Fruit fly (Drosophila melanogaster) whole organism, prepupa: ENCODE measurements around the gene CG14711.

Source experiments
- Blimp-1 ChIP-seq: fragments of 200-800 bp; sonication (Bioruptor generic); optimal IDR thresholded peaks from 3 replicates; lab custom pipeline; 2017; ENCODE audit warnings: missing biosample characterization, missing genetic modification characterization, mild to moderate bottlenecking, moderate library complexity, missing genetic modification reagents
- CG10669 ChIP-seq: fragments of 200-800 bp; sonication (Bioruptor generic); optimal IDR thresholded peaks from 3 replicates; lab custom pipeline; 2018; ENCODE audit warnings: missing biosample characterization, mild to moderate bottlenecking, missing genetic modification characterization, moderate library complexity
- CG11294 ChIP-seq: fragments of 200-800 bp; sonication (Bioruptor generic); IDR thresholded peaks from 2 replicates; pipeline ENCODE4 v1.3.6; 2022; ENCODE audit warnings: missing biosample characterization, missing genetic modification characterization
- CG11762 ChIP-seq: fragments of 200-800 bp; sonication (Bioruptor generic); optimal IDR thresholded peaks from 3 replicates; lab custom pipeline; 2016; ENCODE audit warnings: missing biosample characterization, missing genetic modification characterization; ENCODE audit not compliant: insufficient read depth
- CG11902 ChIP-seq: fragments of 200-800 bp; sonication (Bioruptor generic); optimal IDR thresholded peaks from 3 replicates; lab custom pipeline; 2016; ENCODE audit warnings: missing biosample characterization, missing genetic modification characterization
- CG15336 ChIP-seq: fragments of 200-800 bp; sonication (Bioruptor generic); IDR thresholded peaks from 2 replicates; pipeline ENCODE4 v1.3.6; 2022; ENCODE audit warnings: missing biosample characterization, missing genetic modification characterization
- CG1621 ChIP-seq: fragments of 200-800 bp; sonication (Bioruptor generic); optimal IDR thresholded peaks from 3 replicates; lab custom pipeline; 2018; ENCODE audit warnings: missing biosample characterization, mild to moderate bottlenecking, missing genetic modification characterization
- CG16779 ChIP-seq: fragments of 200-800 bp; sonication (Bioruptor generic); optimal IDR thresholded peaks from 3 replicates; lab custom pipeline; 2017; ENCODE audit warnings: missing biosample characterization, mild to moderate bottlenecking, missing genetic modification characterization
- CG3032 ChIP-seq: fragments of 200-800 bp; optimal IDR thresholded peaks from 2 replicates; lab custom pipeline; 2019; ENCODE audit warnings: missing biosample characterization, mild to moderate bottlenecking, missing genetic modification characterization, moderate library complexity
- CG31627 ChIP-seq: fragments of 200-800 bp; sonication (Bioruptor generic); optimal IDR thresholded peaks from 3 replicates; lab custom pipeline; 2016; ENCODE audit warnings: missing biosample characterization, missing genetic modification characterization
- CG32006 ChIP-seq: fragments of 200-800 bp; sonication (Bioruptor generic); optimal IDR thresholded peaks from 3 replicates; lab custom pipeline; 2017; ENCODE audit warnings: missing biosample characterization, mild to moderate bottlenecking, missing genetic modification characterization
- CG34406 ChIP-seq: fragments of 200-800 bp; sonication (Bioruptor generic); optimal IDR thresholded peaks from 3 replicates; lab custom pipeline; 2016; ENCODE audit warnings: missing biosample characterization, missing genetic modification characterization
- CG4318 ChIP-seq: fragments of 200-800 bp; sonication (Bioruptor generic); optimal IDR thresholded peaks from 3 replicates; lab custom pipeline; 2017; ENCODE audit warnings: missing biosample characterization, mild to moderate bottlenecking, missing genetic modification characterization
- CG6163 ChIP-seq: fragments of 200-800 bp; sonication (Bioruptor generic); IDR thresholded peaks from 3 replicates; pipeline ENCODE4 v1.3.6; 2022; ENCODE audit warnings: missing biosample characterization, missing genetic modification characterization
- CG6276 ChIP-seq: fragments of 200-800 bp; sonication (Bioruptor generic); optimal IDR thresholded peaks from 2 replicates; lab custom pipeline; 2017; ENCODE audit warnings: missing biosample characterization, mild to moderate bottlenecking, missing genetic modification characterization
- CG6792 ChIP-seq: fragments of 200-800 bp; sonication (Bioruptor generic); optimal IDR thresholded peaks from 3 replicates; lab custom pipeline; 2016; ENCODE audit warnings: missing biosample characterization, missing genetic modification characterization
- CG6808 ChIP-seq: fragments of 200-800 bp; sonication (Bioruptor generic); optimal IDR thresholded peaks from 3 replicates; lab custom pipeline; 2017; ENCODE audit warnings: missing biosample characterization, missing genetic modification characterization, mild to moderate bottlenecking, moderate library complexity, missing genetic modification reagents
- CG7368 ChIP-seq: fragments of 200-800 bp; sonication (Bioruptor generic); optimal IDR thresholded peaks from 3 replicates; lab custom pipeline; 2016; ENCODE audit warnings: missing biosample characterization, missing genetic modification characterization
- CG8319 ChIP-seq: fragments of 200-800 bp; sonication (Bioruptor generic); optimal IDR thresholded peaks from 3 replicates; lab custom pipeline; 2016; ENCODE audit warnings: missing biosample characterization, missing genetic modification characterization
- Eip75B ChIP-seq: fragments of 200-800 bp; sonication (Bioruptor generic); optimal IDR thresholded peaks from 3 replicates; lab custom pipeline; 2016; ENCODE audit warnings: missing biosample characterization, missing genetic modification characterization
- Eip78C ChIP-seq: fragments of 200-800 bp; sonication (Bioruptor generic); peaks from one replicate; lab custom pipeline; 2016; ENCODE audit warnings: missing biosample characterization, missing genetic modification characterization
- Eip93F ChIP-seq: fragments of 200-800 bp; sonication (Bioruptor generic); optimal IDR thresholded peaks from 2 replicates; lab custom pipeline; 2016; ENCODE audit warnings: missing biosample characterization, mild to moderate bottlenecking, missing genetic modification characterization
- Ets96B ChIP-seq: fragments of 200-800 bp; optimal IDR thresholded peaks from 2 replicates; lab custom pipeline; 2019; ENCODE audit warnings: missing biosample characterization, mild to moderate bottlenecking, missing genetic modification characterization, moderate library complexity
- Gug ChIP-seq: fragments of 200-800 bp; sonication (Bioruptor generic); IDR thresholded peaks from 2 replicates; pipeline ENCODE4 v1.3.6; 2022; ENCODE audit warnings: missing biosample characterization, missing genetic modification characterization
- Hr4 ChIP-seq: fragments of 200-800 bp; sonication (Bioruptor generic); optimal IDR thresholded peaks from 3 replicates; lab custom pipeline; 2016; ENCODE audit warnings: missing biosample characterization, missing genetic modification characterization
- Lpt ChIP-seq: fragments of 200-800 bp; sonication (Bioruptor generic); optimal IDR thresholded peaks from 3 replicates; lab custom pipeline; 2016; ENCODE audit warnings: missing biosample characterization, missing genetic modification characterization
- Sox14 ChIP-seq: fragments of 200-800 bp; sonication (Bioruptor generic); optimal IDR thresholded peaks from 3 replicates; lab custom pipeline; 2016; ENCODE audit warnings: missing biosample characterization, missing genetic modification characterization
- Sox15 ChIP-seq: fragments of 200-800 bp; sonication (Bioruptor generic); optimal IDR thresholded peaks from 3 replicates; lab custom pipeline; 2016; ENCODE audit warnings: missing biosample characterization, missing genetic modification characterization
- achi ChIP-seq: fragments of 200-800 bp; sonication (Bioruptor generic); optimal IDR thresholded peaks from 3 replicates; lab custom pipeline; 2016; ENCODE audit warnings: missing biosample characterization, missing genetic modification characterization
- acj6 ChIP-seq: fragments of 200-800 bp; sonication (Bioruptor generic); optimal IDR thresholded peaks from 3 replicates; lab custom pipeline; 2016; ENCODE audit warnings: missing biosample characterization, missing genetic modification characterization
- cyc ChIP-seq: fragments of 200-800 bp; sonication (Bioruptor generic); optimal IDR thresholded peaks from 3 replicates; lab custom pipeline; 2016; ENCODE audit warnings: missing biosample characterization, missing genetic modification characterization
- eg ChIP-seq: fragments of 200-800 bp; sonication (Bioruptor generic); IDR thresholded peaks from 3 replicates; pipeline ENCODE4 v1.3.6; 2022; ENCODE audit warnings: missing biosample characterization, missing genetic modification characterization
- esn ChIP-seq: fragments of 200-800 bp; sonication (Bioruptor generic); optimal IDR thresholded peaks from 2 replicates; lab custom pipeline; 2016; ENCODE audit warnings: missing biosample characterization, mild to moderate bottlenecking, missing genetic modification characterization, moderate library complexity
- fd59A ChIP-seq: fragments of 200-800 bp; sonication (Bioruptor generic); optimal IDR thresholded peaks from 2 replicates; lab custom pipeline; 2017; ENCODE audit warnings: missing biosample characterization, mild to moderate bottlenecking, missing genetic modification characterization, missing genetic modification reagents
- fd85E ChIP-seq: fragments of 200-800 bp; sonication (Bioruptor generic); optimal IDR thresholded peaks from 3 replicates; lab custom pipeline; 2016; ENCODE audit warnings: missing biosample characterization, missing genetic modification characterization
- fkh ChIP-seq: fragments of 200-800 bp; sonication (Bioruptor generic); optimal IDR thresholded peaks from 3 replicates; lab custom pipeline; 2017; ENCODE audit warnings: missing biosample characterization, mild to moderate bottlenecking, missing genetic modification characterization, moderate library complexity
- lz ChIP-seq: fragments of 200-800 bp; sonication (Bioruptor generic); optimal IDR thresholded peaks from 3 replicates; lab custom pipeline; 2016; ENCODE audit warnings: missing biosample characterization, missing genetic modification characterization
- spab ChIP-seq: fragments of 200-800 bp; sonication (Bioruptor generic); optimal IDR thresholded peaks from 2 replicates; lab custom pipeline; 2017; ENCODE audit warnings: missing biosample characterization, mild to moderate bottlenecking, missing genetic modification characterization, missing genetic modification reagents
- vri ChIP-seq: fragments of 200-800 bp; sonication (Bioruptor generic); optimal IDR thresholded peaks from 3 replicates; lab custom pipeline; 2016; ENCODE audit warnings: missing biosample characterization, mild to moderate bottlenecking, missing genetic modification characterization

CG14711 gene

DNA sequence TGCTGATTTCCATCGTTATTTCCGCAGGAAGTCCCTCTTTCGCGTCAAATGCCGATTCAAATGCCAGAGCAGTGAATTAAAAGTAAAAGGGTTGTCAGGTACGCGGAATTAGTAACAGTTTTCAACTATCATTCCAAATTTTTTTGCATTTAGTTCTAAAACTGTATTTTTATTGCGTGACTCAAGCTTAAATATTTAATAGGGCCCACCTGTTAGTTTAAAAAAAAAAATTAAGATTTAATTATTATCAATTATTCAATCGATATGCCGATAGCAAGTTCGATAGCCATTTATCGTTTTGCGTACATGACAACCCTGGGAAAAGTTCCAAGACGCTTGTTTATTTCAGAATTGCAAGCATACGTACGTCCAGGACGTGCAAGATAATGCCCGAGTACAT, at the start of gene CG14711:
Gene CG14711 (plus strand): TSS at position 315 of the 400 bp plus-strand sequence.
- TF ChIP-seq CG6163 (peak; percentile 81; the same call in 2 of the 3 replicates), CG34406 (peak; percentile 78), CG11762 (GFP tag; lab: Kevin White, UChicago) (peak; percentile 65), Eip75B (GFP tag; lab: Kevin White, UChicago) (no peak), CG31627 (peak; percentile 80), Sox15 (GFP tag; lab: Kevin White, UChicago) (peak; percentile 64), CG11294 (0 out of 2 replicates have a peak, but pooled peaks have one; percentile 50), CG15336 (peak; percentile 61), Sox14 (peak; percentile 76), acj6 (GFP tag; lab: Kevin White, UChicago) (peak; percentile 86), esn (GFP tag; lab: Kevin White, UChicago) (peak; percentile 87), CG10669 (GFP tag; lab: Kevin White, UChicago) (no peak), CG8319 (no peak), Eip78C (GFP tag; lab: Kevin White, UChicago) (peak; percentile 92), fd59A (GFP tag; lab: Kevin White, UChicago) (peak; percentile 32), Eip93F (GFP tag; lab: Kevin White, UChicago) (peak; percentile 51), achi (peak; percentile 82), Gug (GFP tag; lab: Robert Waterston, UW) (peak; percentile 44; the same call in 1 of the 2 replicates), Lpt (GFP tag; lab: Kevin White, UChicago) (peak; percentile 50), cyc (GFP tag; lab: Kevin White, UChicago) (peak; percentile 76), CG3032 (tag; lab: Kevin White, UChicago) (peak; percentile 82), CG6792 (GFP tag; lab: Kevin White, UChicago) (peak; percentile 76), CG6276 (GFP tag; lab: Kevin White, UChicago) (no peak), CG7368 (GFP tag; lab: Kevin White, UChicago) (no peak), Blimp-1 (GFP tag; lab: Kevin White, UChicago) (peak; percentile 10), CG1621 (tag; lab: Kevin White, UChicago) (no peak), lz (GFP tag; lab: Kevin White, UChicago) (peak; percentile 82), CG32006 (no peak), eg (GFP tag; lab: Robert Waterston, UW) (peak; percentile 83; the same call in 2 of the 3 replicates), CG11902 (GFP tag; lab: Kevin White, UChicago) (peak; percentile 52), vri (GFP tag; lab: Kevin White, UChicago) (no peak), spab (no peak), Ets96B (tag; lab: Kevin White, UChicago) (peak; percentile 80), CG16779 (tag; lab: Kevin White, UChicago) (no peak)

DNA sequence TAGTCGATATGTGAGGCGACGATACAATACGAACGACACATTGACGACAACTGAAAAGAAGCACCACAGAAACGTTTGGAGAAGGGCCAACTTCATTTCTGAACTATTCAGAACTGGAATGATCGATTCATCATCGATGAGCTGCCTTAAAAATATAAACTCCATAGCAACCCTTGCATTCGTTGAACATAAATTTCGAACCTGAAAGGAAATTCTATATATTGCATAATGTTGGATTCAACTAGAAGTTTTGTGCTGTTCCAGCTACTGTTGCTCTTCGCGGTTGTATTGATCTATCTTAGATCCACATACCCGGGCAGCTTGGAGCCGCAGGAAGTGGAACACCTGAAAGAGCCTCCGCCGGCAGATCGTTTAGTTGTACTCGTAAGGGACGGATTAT, 44.5 kb upstream of the CG14711 start, which contains the start of the genes CG6790 and CG5342:
Gene CG6790 (minus strand): TSS at position 101 of the 400 bp plus-strand sequence.
Gene CG5342 (plus strand): TSS at position 182 of the 400 bp plus-strand sequence.
- TF ChIP-seq Hr4 (GFP tag; lab: Kevin White, UChicago), result no peak
- TF ChIP-seq CG31627, result no peak
- TF ChIP-seq fd85E (GFP tag; lab: Kevin White, UChicago), result no peak
- no peak for TF ChIP-seq CG4318 (GFP tag; lab: Kevin White, UChicago)
- no peak for TF ChIP-seq CG1621 (tag; lab: Kevin White, UChicago)
- TF ChIP-seq cyc (GFP tag; lab: Kevin White, UChicago), result no peak
- TF ChIP-seq Eip93F (GFP tag; lab: Kevin White, UChicago), result no peak
- no peak for TF ChIP-seq Eip75B (GFP tag; lab: Kevin White, UChicago)
- no peak for TF ChIP-seq CG6808 (GFP tag; lab: Kevin White, UChicago)
- TF ChIP-seq Gug (GFP tag; lab: Robert Waterston, UW), result no peak
- no peak for TF ChIP-seq achi
- no peak for TF ChIP-seq fkh (GFP tag; lab: Kevin White, UChicago)
- TF ChIP-seq CG16779 (tag; lab: Kevin White, UChicago), result no peak
